Fruit fly (Drosophila melanogaster): ENCODE results near the gene CG15772.

Gene CG15772

DNA sequence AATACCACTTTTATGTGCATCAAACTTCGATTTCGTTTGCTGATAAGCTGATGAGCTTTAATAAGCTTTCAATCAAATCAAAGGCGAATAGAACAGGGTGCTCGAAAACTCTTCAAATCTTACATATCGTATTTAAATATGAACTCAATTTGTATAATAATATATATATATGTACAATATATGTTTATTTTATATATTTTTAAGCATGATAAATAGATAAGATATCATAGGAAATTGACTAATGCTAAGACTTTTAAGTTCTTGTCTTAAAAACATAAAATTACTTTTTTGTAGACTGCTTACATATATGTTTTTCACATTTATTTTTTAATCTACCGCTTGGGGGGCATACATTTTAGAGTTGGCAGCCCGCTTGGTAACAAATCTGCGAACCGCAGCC, at the start of gene CG15772:
Gene CG15772, plus strand, starts transcription at position 301 of the 400 bp plus-strand sequence.
- no peak for TF ChIP-seq Gug (GFP tag; IDR thresholded peaks at IDR 0.05)
- TF ChIP-seq achi (GFP tag; optimal IDR thresholded peaks at IDR 0.05), result no peak
- TF ChIP-seq dsx (GFP tag; optimal IDR thresholded peaks at IDR 0.05; ENCODE audit: poor library complexity, severe bottlenecking), result no peak
- no peak for TF ChIP-seq Smox (GFP tag; optimal IDR thresholded peaks at IDR 0.05)
- TF ChIP-seq CG15336 (GFP tag; IDR thresholded peaks at IDR 0.05), result no peak
- TF ChIP-seq CG8119 (GFP tag; IDR thresholded peaks at IDR 0.05), result no peak
- TF ChIP-seq Hr38 (GFP tag; optimal IDR thresholded peaks at IDR 0.05), result no peak
- TF ChIP-seq CG31627 (GFP tag; optimal IDR thresholded peaks at IDR 0.05), result no peak
- no peak for TF ChIP-seq CG34406 (GFP tag; optimal IDR thresholded peaks at IDR 0.05)
- TF ChIP-seq CG10631 (GFP tag; optimal IDR thresholded peaks at IDR 0.05), result no peak
- no peak for TF ChIP-seq CG6276 (GFP tag; optimal IDR thresholded peaks at IDR 0.05)
- TF ChIP-seq CG8632 (GFP tag; optimal IDR thresholded peaks at IDR 0.05), result no peak

DNA sequence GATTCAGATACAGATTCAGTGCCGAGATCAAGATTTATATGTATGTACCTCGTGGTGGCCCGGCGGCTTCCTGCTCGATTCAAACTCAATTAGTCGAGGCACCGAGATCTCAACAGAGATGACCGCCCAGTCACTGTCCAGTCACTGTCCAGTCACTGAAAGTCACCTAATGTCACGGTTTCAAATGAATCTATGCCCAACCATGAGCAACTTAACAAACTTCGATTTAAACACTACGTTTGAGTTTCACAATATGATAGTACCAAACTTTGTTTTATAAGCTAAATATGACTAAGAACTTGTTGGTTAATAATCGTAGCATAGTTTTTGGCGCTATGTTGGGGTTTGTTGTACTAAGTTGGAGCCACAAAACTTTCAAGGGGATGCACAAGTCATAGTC, 47.0 kb upstream of the CG15772 start:
- no peak for TF ChIP-seq CG11294 (GFP tag; IDR thresholded peaks at IDR 0.05)
- no peak for TF ChIP-seq CG31627 (GFP tag; optimal IDR thresholded peaks at IDR 0.05)
- no peak for TF ChIP-seq CG6163 (GFP tag; IDR thresholded peaks at IDR 0.05)
- no peak for TF ChIP-seq CG11902 (GFP tag; optimal IDR thresholded peaks at IDR 0.05)
- TF ChIP-seq vri (GFP tag; optimal IDR thresholded peaks at IDR 0.05), result no peak
- no peak for TF ChIP-seq Met (GFP tag; optimal IDR thresholded peaks at IDR 0.05)
- no peak for TF ChIP-seq CG6276 (GFP tag; optimal IDR thresholded peaks at IDR 0.05)
- TF ChIP-seq CG34406 (GFP tag; optimal IDR thresholded peaks at IDR 0.05), result no peak
- TF ChIP-seq Lpt (GFP tag; optimal IDR thresholded peaks at IDR 0.05), result no peak
- no peak for TF ChIP-seq topi (GFP tag; optimal IDR thresholded peaks at IDR 0.05)
- no peak for TF ChIP-seq dac (GFP tag; optimal IDR thresholded peaks at IDR 0.05)
- TF ChIP-seq CG9139 (GFP tag; optimal IDR thresholded peaks at IDR 0.05), result no peak

DNA sequence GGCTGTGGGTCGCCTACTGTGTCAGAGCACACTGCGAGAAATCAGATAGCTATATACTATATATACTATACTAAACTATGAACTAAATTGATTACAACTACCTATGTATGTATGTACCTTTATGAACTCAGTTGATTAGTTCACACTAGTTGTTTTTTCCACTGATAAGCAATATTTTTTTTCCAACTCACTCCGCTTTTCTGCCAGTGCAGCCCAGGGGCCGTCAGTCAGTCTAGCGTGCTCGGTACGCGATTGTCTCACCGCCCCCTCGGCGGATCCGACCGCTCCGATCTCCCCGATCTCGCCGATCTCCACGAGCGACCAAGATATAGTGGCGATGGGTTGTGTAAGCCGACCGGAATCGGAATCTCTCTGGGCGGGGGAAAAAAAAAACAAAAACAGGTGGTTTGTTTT, 46.1 kb upstream of the CG15772 start:
- TF ChIP-seq CG1621 (tag; optimal IDR thresholded peaks at IDR 0.05) (peak; percentile 55), ss (GFP tag; optimal IDR thresholded peaks at IDR 0.05) (peak; percentile 66 to 74), CG16779 (tag; optimal IDR thresholded peaks at IDR 0.05) (peak; percentile 81), eg (GFP tag; IDR thresholded peaks at IDR 0.05) (peak; percentile 95), CG6792 (GFP tag; optimal IDR thresholded peaks at IDR 0.05) (peak; percentile 49), CG7368 (GFP tag; optimal IDR thresholded peaks at IDR 0.05) (peak; percentile 38), achi (GFP tag; optimal IDR thresholded peaks at IDR 0.05) (peak; percentile 54), Hr39 (GFP tag; optimal IDR thresholded peaks at IDR 0.05) (no peak), Sox102F (GFP tag; optimal IDR thresholded peaks at IDR 0.05) (no peak), CG9139 (GFP tag; optimal IDR thresholded peaks at IDR 0.05) (peak; percentile 71), CG8319 (GFP tag; optimal IDR thresholded peaks at IDR 0.05) (no peak), CG3032 (tag; optimal IDR thresholded peaks at IDR 0.05) (peak; percentile 74), fkh (GFP tag; optimal IDR thresholded peaks at IDR 0.05) (no peak), CG11294 (GFP tag; IDR thresholded peaks at IDR 0.05) (peak; percentile 91), CG4318 (GFP tag; optimal IDR thresholded peaks at IDR 0.05) (peak; percentile 66), salr (GFP tag; optimal IDR thresholded peaks at IDR 0.05) (peak in 1 of 2 experiments; percentile 16), svp (GFP tag) (peak; percentile 87), net (GFP tag; optimal IDR thresholded peaks at IDR 0.05) (peak; percentile 52), CG6276 (GFP tag; optimal IDR thresholded peaks at IDR 0.05) (peak; percentile 84), CG34406 (GFP tag; optimal IDR thresholded peaks at IDR 0.05) (peak; percentile 12), lz (GFP tag; optimal IDR thresholded peaks at IDR 0.05) (peak; percentile 29), CG31627 (GFP tag; optimal IDR thresholded peaks at IDR 0.05) (no peak), Ets21C (GFP tag; optimal IDR thresholded peaks at IDR 0.05) (no peak), CG6808 (GFP tag; optimal IDR thresholded peaks at IDR 0.05) (peak; percentile 74), Ets96B (tag; optimal IDR thresholded peaks at IDR 0.05) (peak; percentile 77), CG15336 (GFP tag; IDR thresholded peaks at IDR 0.05) (peak; percentile 93), Gug (GFP tag; IDR thresholded peaks at IDR 0.05) (peak; percentile 90), esn (GFP tag; optimal IDR thresholded peaks at IDR 0.05) (no peak), CG8119 (GFP tag; IDR thresholded peaks at IDR 0.05) (peak; percentile 86), fd59A (GFP tag; optimal IDR thresholded peaks at IDR 0.05) (peak; percentile 20), Sox14 (GFP tag; optimal IDR thresholded peaks at IDR 0.05) (peak; percentile 16), Eip75B (GFP tag; optimal IDR thresholded peaks at IDR 0.05) (peak; percentile 71), CG10631 (GFP tag; optimal IDR thresholded peaks at IDR 0.05) (peak; percentile 61), CG6854 (GFP tag; optimal IDR thresholded peaks at IDR 0.05) (no peak), dac (GFP tag; optimal IDR thresholded peaks at IDR 0.05) (peak; percentile 70), cyc (GFP tag; optimal IDR thresholded peaks at IDR 0.05) (peak; percentile 4), Blimp-1 (GFP tag; optimal IDR thresholded peaks at IDR 0.05) (no peak), Lpt (GFP tag; optimal IDR thresholded peaks at IDR 0.05) (peak; percentile 85)
